Worm (Caenorhabditis elegans) whole organism, young adult: ENCODE data around the gene wht-3.

Experiments used
- B0035.1 ChIP-seq: sonication (generic microtip); optimal IDR thresholded peaks from 2 replicates; lab custom pipeline; 2016; ENCODE audit warnings: missing genetic modification characterization, mild to moderate bottlenecking, missing compliant biosample characterization, missing genotype, missing genetic modification reagents
- B0261.1 ChIP-seq: sonication (generic microtip); optimal IDR thresholded peaks from 2 replicates; lab custom pipeline; 2016; ENCODE audit warnings: mild to moderate bottlenecking, missing genetic modification characterization, moderate library complexity, missing compliant biosample characterization
- C06A6.2 ChIP-seq: fragments of 200-800 bp; sonication (Bioruptor generic); conservative IDR thresholded peaks from 2 replicates; pipeline ENCODE4 v1.3.6; 2022; ENCODE audit warnings: missing genetic modification characterization, missing compliant biosample characterization
- D2030.7 ChIP-seq: fragments of 200-800 bp; sonication (Bioruptor generic); IDR thresholded peaks from 2 replicates; pipeline ENCODE4 v1.3.6; 2022; ENCODE audit warnings: missing genetic modification reagents, missing genetic modification characterization, missing compliant biosample characterization
- F52B5.7 ChIP-seq: sonication (generic microtip); optimal IDR thresholded peaks from 2 replicates; lab custom pipeline; 2016; ENCODE audit warnings: mild to moderate bottlenecking, missing genetic modification characterization, missing compliant biosample characterization
- F57A8.1 ChIP-seq: fragments of 200-800 bp; sonication (Bioruptor generic); optimal IDR thresholded peaks from 2 replicates; lab custom pipeline; 2018; ENCODE audit warnings: mild to moderate bottlenecking, missing genetic modification characterization, moderate library complexity, missing compliant biosample characterization
- K11D2.4 ChIP-seq: fragments of 200-800 bp; sonication (Bioruptor generic); IDR thresholded peaks from 2 replicates; pipeline ENCODE4 v1.3.6; 2022; ENCODE audit warnings: missing genetic modification reagents, missing genetic modification characterization, missing compliant biosample characterization
- T26A5.8 ChIP-seq: sonication (generic microtip); optimal IDR thresholded peaks from 2 replicates; lab custom pipeline; 2016; ENCODE audit warnings: missing genetic modification characterization, missing compliant biosample characterization
- Y53F4B.3 ChIP-seq: fragments of 200-800 bp; sonication (Bioruptor generic); IDR thresholded peaks from 2 replicates; pipeline ENCODE4 v1.3.6; 2022; ENCODE audit warnings: missing genetic modification reagents, missing genetic modification characterization, missing compliant biosample characterization
- Y53G8AR.9 ChIP-seq: fragments of 200-800 bp; sonication (Bioruptor generic); conservative IDR thresholded peaks from 2 replicates; pipeline ENCODE4 v1.3.6; 2022; ENCODE audit warnings: missing genetic modification reagents, missing genetic modification characterization, missing compliant biosample characterization
- Y67H2A.10 ChIP-seq: fragments of 200-800 bp; sonication (Bioruptor generic); conservative IDR thresholded peaks from 2 replicates; pipeline ENCODE4 v1.3.6; 2022; ENCODE audit warnings: missing genetic modification reagents, missing genetic modification characterization, missing compliant biosample characterization
- Y95B8A.8 ChIP-seq: fragments of 200-800 bp; sonication (Bioruptor generic); IDR thresholded peaks from 2 replicates; pipeline ENCODE4 v1.3.6; 2022; ENCODE audit warnings: missing genetic modification reagents, missing genetic modification characterization, missing compliant biosample characterization
- ZK185.1 ChIP-seq: sonication (generic microtip); optimal IDR thresholded peaks from 2 replicates; lab custom pipeline; 2016; ENCODE audit warnings: mild to moderate bottlenecking, missing genetic modification characterization, missing compliant biosample characterization; ENCODE audit not compliant: poor library complexity, severe bottlenecking
- aptf-3 ChIP-seq: fragments of 200-800 bp; sonication (Bioruptor generic); IDR thresholded peaks from 2 replicates; pipeline ENCODE4 v1.3.6; 2022; ENCODE audit warnings: missing genetic modification characterization, missing compliant biosample characterization
- attf-3 ChIP-seq: fragments of 200-800 bp; sonication (Bioruptor generic); conservative IDR thresholded peaks from 2 replicates; pipeline ENCODE4 v1.3.6; 2022; ENCODE audit warnings: missing genetic modification reagents, missing genetic modification characterization, missing compliant biosample characterization
- attf-5 ChIP-seq: fragments of 200-800 bp; sonication (Bioruptor generic); optimal IDR thresholded peaks from 2 replicates; lab custom pipeline; 2018; ENCODE audit warnings: mild to moderate bottlenecking, missing genetic modification characterization, missing compliant biosample characterization
- attf-6 ChIP-seq: fragments of 200-800 bp; sonication (Bioruptor generic); IDR thresholded peaks from 2 replicates; pipeline ENCODE4 v1.3.6; 2022; ENCODE audit warnings: missing genetic modification reagents, missing genetic modification characterization, missing compliant biosample characterization
- bed-1 ChIP-seq: fragments of 200-800 bp; sonication (Bioruptor generic); IDR thresholded peaks from 2 replicates; pipeline ENCODE4 v1.3.6; 2022; ENCODE audit warnings: missing genetic modification reagents, missing genetic modification characterization, missing compliant biosample characterization
- ccch-3 ChIP-seq: fragments of 200-800 bp; sonication (Bioruptor generic); optimal IDR thresholded peaks from 2 replicates; lab custom pipeline; 2018; ENCODE audit warnings: mild to moderate bottlenecking, missing genetic modification characterization, missing compliant biosample characterization
- cebp-1 ChIP-seq, 2 experiments: fragments of 200-800 bp in 1 of 2; sonication (Bioruptor generic) in 1 of 2; sonication (generic microtip) in 1 of 2; IDR thresholded peaks in 1 of 2; optimal IDR thresholded peaks in 1 of 2; 2 replicates each; pipeline versions ENCODE4 v1.3.6 to Lab custom; 2017 to 2022; ENCODE audit warnings: missing compliant biosample characterization in 2 of 2, missing genetic modification characterization in 2 of 2, mild to moderate bottlenecking in 1 of 2, missing genetic modification reagents in 1 of 2, moderate library complexity in 1 of 2
- chd-7 ChIP-seq: sonication (generic microtip); optimal IDR thresholded peaks from 2 replicates; lab custom pipeline; 2016; ENCODE audit warnings: mild to moderate bottlenecking, missing genetic modification characterization, moderate library complexity, missing compliant biosample characterization
- efl-1 ChIP-seq: fragments of 150-350 bp; optimal IDR thresholded peaks from 2 replicates; lab custom pipeline; 2014; ENCODE audit warnings: missing biosample characterization, missing genetic modification reagents, missing genetic modification characterization
- egl-44 ChIP-seq: fragments of 200-800 bp; sonication (Bioruptor generic); IDR thresholded peaks from 2 replicates; pipeline ENCODE4 v1.3.6; 2022; ENCODE audit warnings: missing genetic modification reagents, missing genetic modification characterization, missing compliant biosample characterization
- ets-4 ChIP-seq: fragments of 200-800 bp; sonication (Bioruptor generic); optimal IDR thresholded peaks from 2 replicates; lab custom pipeline; 2018; ENCODE audit warnings: mild to moderate bottlenecking, missing genetic modification characterization, missing compliant biosample characterization
- him-1 ChIP-seq: sonication (generic microtip); optimal IDR thresholded peaks from 2 replicates; lab custom pipeline; 2016; ENCODE audit warnings: missing genotype, missing genetic modification reagents, missing genetic modification characterization, missing compliant biosample characterization
- hlh-12 ChIP-seq: sonication (generic microtip); optimal IDR thresholded peaks from 2 replicates; lab custom pipeline; 2016; ENCODE audit warnings: missing genetic modification characterization, missing compliant biosample characterization
- let-607 ChIP-seq, 2 experiments: fragments of 200-800 bp in 1 of 2; sonication (Bioruptor generic) in 1 of 2; sonication (generic microtip) in 1 of 2; optimal IDR thresholded peaks; 2 replicates each; lab custom pipeline; 2016 to 2018; ENCODE audit warnings: mild to moderate bottlenecking in 2 of 2, missing compliant biosample characterization in 2 of 2, missing genetic modification characterization in 2 of 2, moderate library complexity in 2 of 2, missing genotype in 1 of 2
- lin-35 ChIP-seq, 3 experiments: fragments of 150-350 bp in 2 of 3; sonication (generic microtip) in 1 of 3; optimal IDR thresholded peaks; 2 replicates each; lab custom pipeline; 2014 to 2018; ENCODE audit warnings: missing biosample characterization in 3 of 3, missing genetic modification characterization in 3 of 3, missing genetic modification reagents in 3 of 3
- lin-54 ChIP-seq: fragments of 200-800 bp; sonication (Bioruptor generic); optimal IDR thresholded peaks from 2 replicates; lab custom pipeline; 2018; ENCODE audit warnings: mild to moderate bottlenecking, missing genetic modification characterization, missing compliant biosample characterization
- lir-1 ChIP-seq: fragments of 200-800 bp; sonication (Bioruptor generic); conservative IDR thresholded peaks from 2 replicates; pipeline ENCODE4 v1.3.6; 2022; ENCODE audit warnings: missing genetic modification reagents, missing genetic modification characterization, missing compliant biosample characterization
- lsl-1 ChIP-seq: fragments of 200-800 bp; sonication (Bioruptor generic); optimal IDR thresholded peaks from 2 replicates; lab custom pipeline; 2018; ENCODE audit warnings: mild to moderate bottlenecking, missing genetic modification characterization, moderate library complexity, missing compliant biosample characterization
- madf-8 ChIP-seq: fragments of 200-800 bp; sonication (Bioruptor generic); conservative IDR thresholded peaks from 2 replicates; pipeline ENCODE4 v1.3.6; 2022; ENCODE audit warnings: missing genetic modification reagents, missing genetic modification characterization, missing compliant biosample characterization
- mcd-1 ChIP-seq: fragments of 200-800 bp; sonication (Bioruptor generic); IDR thresholded peaks from 2 replicates; pipeline ENCODE4 v1.3.6; 2022; ENCODE audit warnings: missing genetic modification reagents, missing genetic modification characterization, missing compliant biosample characterization
- mel-28 ChIP-seq: sonication (generic microtip); optimal IDR thresholded peaks from 2 replicates; lab custom pipeline; 2016; ENCODE audit warnings: borderline replicate concordance, mild to moderate bottlenecking, missing genetic modification characterization, missing compliant biosample characterization
- nfya-1 ChIP-seq: sonication (generic microtip); optimal IDR thresholded peaks from 2 replicates; lab custom pipeline; 2017; ENCODE audit warnings: antibody characterized with exemption, missing compliant biosample characterization, missing genetic modification characterization, borderline replicate concordance; ENCODE audit not compliant: insufficient read depth
- nfya-2 ChIP-seq: fragments of 200-800 bp; sonication (Bioruptor generic); IDR thresholded peaks from 2 replicates; pipeline ENCODE4 v1.3.6; 2022; ENCODE audit warnings: missing genetic modification reagents, missing genetic modification characterization, missing compliant biosample characterization
- nhr-179 ChIP-seq: sonication (generic microtip); optimal IDR thresholded peaks from 2 replicates; lab custom pipeline; 2016; ENCODE audit warnings: mild to moderate bottlenecking, missing genetic modification characterization, missing compliant biosample characterization
- nhr-27 ChIP-seq: fragments of 200-800 bp; sonication (Bioruptor generic); optimal IDR thresholded peaks from 2 replicates; lab custom pipeline; 2018; ENCODE audit warnings: mild to moderate bottlenecking, missing genetic modification characterization, moderate library complexity, missing compliant biosample characterization
- pbrm-1 ChIP-seq: fragments of 200-800 bp; sonication (Bioruptor generic); IDR thresholded peaks from 2 replicates; pipeline ENCODE4 v1.3.6; 2022; ENCODE audit warnings: missing genetic modification reagents, missing genetic modification characterization, missing compliant biosample characterization
- repo-1 ChIP-seq: sonication (generic microtip); optimal IDR thresholded peaks from 2 replicates; lab custom pipeline; 2017; ENCODE audit warnings: mild to moderate bottlenecking, missing genetic modification characterization, missing compliant biosample characterization
- rpc-1 ChIP-seq, 2 experiments: fragments of 150-350 bp in 1 of 2; sonication (generic microtip) in 1 of 2; optimal IDR thresholded peaks; 2 replicates each; lab custom pipeline; 2014 to 2018; ENCODE audit warnings: missing biosample characterization in 1 of 2, missing genetic modification characterization in 1 of 2, missing genetic modification reagents in 1 of 2, missing genotype in 1 of 2
- snpc-3.4 ChIP-seq: sonication (generic microtip); optimal IDR thresholded peaks from 2 replicates; lab custom pipeline; 2017; ENCODE audit warnings: missing genetic modification characterization, mild to moderate bottlenecking, missing compliant biosample characterization, antibody characterized with exemption, moderate library complexity, missing genotype, missing genetic modification reagents
- snpc-4 ChIP-seq, 5 experiments: fragments of 150-350 bp in 1 of 5; sonication (generic microtip) in 4 of 5; optimal IDR thresholded peaks; 2 replicates each; lab custom pipeline; 2014 to 2018; ENCODE audit warnings: missing genetic modification characterization in 5 of 5, missing biosample characterization in 3 of 5, antibody characterized with exemption in 2 of 5, mild to moderate bottlenecking in 2 of 5, missing compliant biosample characterization in 2 of 5, missing genotype in 2 of 5, moderate library complexity in 2 of 5, missing genetic modification reagents in 1 of 5
- unc-130 ChIP-seq: sonication (generic microtip); optimal IDR thresholded peaks from 2 replicates; lab custom pipeline; 2016; ENCODE audit warnings: missing genetic modification reagents, missing genetic modification characterization, missing compliant biosample characterization
- zfh-2 ChIP-seq: fragments of 200-800 bp; sonication (Bioruptor generic); conservative IDR thresholded peaks from 2 replicates; pipeline ENCODE4 v1.3.6; 2022; ENCODE audit warnings: missing genetic modification reagents, missing genetic modification characterization, missing compliant biosample characterization
- ztf-18 ChIP-seq: sonication (generic microtip); optimal IDR thresholded peaks from 2 replicates; lab custom pipeline; 2016; ENCODE audit warnings: missing genotype, mild to moderate bottlenecking, missing genetic modification characterization, missing compliant biosample characterization

The wht-3 gene

DNA sequence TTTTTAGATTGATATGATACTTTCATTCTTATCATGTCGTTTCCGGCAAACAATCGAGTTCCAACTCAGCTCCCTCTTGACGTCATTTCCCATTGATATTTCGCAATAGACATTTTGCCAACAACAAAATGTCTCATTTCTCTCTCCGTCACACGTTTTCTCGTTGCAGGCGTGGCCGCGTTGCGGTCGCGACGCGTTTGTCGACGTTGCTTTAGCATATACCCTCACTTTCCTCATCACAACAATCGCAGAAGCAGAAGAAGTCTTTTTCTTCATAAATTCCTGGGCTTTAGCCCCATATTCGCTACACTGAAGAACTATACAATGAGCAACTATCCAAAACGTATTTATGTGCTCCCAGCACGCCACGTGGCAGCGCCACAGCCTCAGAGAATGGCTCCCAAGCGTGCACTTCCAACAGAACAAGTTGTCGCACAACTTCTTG is 42.3 kb upstream of the wht-3 start, which contains the start of gene xbp-1 (continued):
- TF ChIP-seq attf-5 (GFP tag; lab: Kevin White, UChicago) (peak; percentile 98), hlh-12 (tag; lab: Kevin White, UChicago) (no peak), ccch-3 (GFP tag; lab: Kevin White, UChicago) (no peak), Y53G8AR.9 (GFP tag; lab: Robert Waterston, UW) (0 out of 2 replicates have a peak, but pooled peaks have one; percentile 56), unc-130 (GFP tag; lab: Kevin White, UChicago) (no peak), nhr-27 (tag; lab: Kevin White, UChicago) (no peak), Y53F4B.3 (GFP tag; lab: Robert Waterston, UW) (no peak), lin-35 (GFP tag; optimal IDR thresholded peaks at IDR 0.05; lab: Kevin White, UChicago) (peak in 1 of 3 experiments; percentile 48), C06A6.2 (peak; percentile 62), Y67H2A.10 (no peak), mcd-1 (GFP tag; lab: Robert Waterston, UW) (peak; percentile 64), aptf-3 (no peak), D2030.7 (GFP tag; lab: Robert Waterston, UW) (no peak), mel-28 (tag; lab: Kevin White, UChicago) (no peak), B0035.1 (tag; lab: Kevin White, UChicago) (peak; percentile 3), lsl-1 (GFP tag; lab: Kevin White, UChicago) (peak; percentile 23), nfya-2 (GFP tag; lab: Robert Waterston, UW) (no peak), madf-8 (GFP tag; lab: Robert Waterston, UW) (no peak), repo-1 (tag; lab: Kevin White, UChicago) (no peak), bed-1 (GFP tag; lab: Robert Waterston, UW) (no peak), lir-1 (no peak; the same call in 1 of the 2 replicates), nhr-179 (no peak), attf-6 (GFP tag; lab: Robert Waterston, UW) (no peak), pbrm-1 (peak; percentile 55; the same call in 1 of the 2 replicates), let-607 (tag; optimal IDR thresholded peaks at IDR 0.05; lab: Kevin White, UChicago) (peak; percentile 99), F52B5.7 (no peak), rpc-1 (optimal IDR thresholded peaks at IDR 0.05; lab: Kevin White, UChicago) (no peak), rpc-1 (tag; optimal IDR thresholded peaks at IDR 0.05; lab: Kevin White, UChicago) (no peak), K11D2.4 (no peak; the same call in 1 of the 2 replicates), ets-4 (GFP tag; lab: Kevin White, UChicago) (peak; percentile 95), F57A8.1 (no peak), ZK185.1 (tag; lab: Kevin White, UChicago) (peak; percentile 80), cebp-1 (GFP tag; IDR thresholded peaks at IDR 0.05; lab: Robert Waterston, UW) (peak; percentile 100), cebp-1 (tag; optimal IDR thresholded peaks at IDR 0.05; lab: Kevin White, UChicago) (peak; percentile 100), Y95B8A.8 (0 out of 2 replicates have a peak, but pooled peaks have one; percentile 38), him-1 (no peak), egl-44 (peak; percentile 70; the same call in 1 of the 2 replicates), T26A5.8 (tag; lab: Kevin White, UChicago) (no peak), B0261.1 (tag; lab: Kevin White, UChicago) (no peak), nfya-1 (no peak), ztf-18 (peak; percentile 64), efl-1 (GFP tag; lab: Kevin White, UChicago) (no peak), lin-54 (GFP tag; lab: Kevin White, UChicago) (peak; percentile 67), zfh-2 (GFP tag; lab: Robert Waterston, UW) (peak; percentile 85), attf-3 (GFP tag; lab: Robert Waterston, UW) (no peak), chd-7 (peak; percentile 77), snpc-4 (GFP tag; optimal IDR thresholded peaks at IDR 0.05; lab: Kevin White, UChicago) (no peak), snpc-4 (tag; optimal IDR thresholded peaks at IDR 0.05; lab: Kevin White, UChicago) (peak; percentile 52 to 71 (median 56)), snpc-3.4 (no peak)
